Fruit fly (Drosophila melanogaster) Kc167 (cell line): ENCODE results near the gene CG10254.

Experiments used
- Myc ChIP-seq: fragments of >200 bp; optimal IDR thresholded peaks from 2 replicates; lab custom pipeline; 2017; ENCODE audit warnings: missing external identifiers
- Sin3A ChIP-seq: fragments of >200 bp; optimal IDR thresholded peaks from 2 replicates; lab custom pipeline; 2018; ENCODE audit warnings: missing external identifiers
- h ChIP-seq: fragments of >200 bp; optimal IDR thresholded peaks from 3 replicates; lab custom pipeline; 2018; ENCODE audit warnings: missing external identifiers
- ttk ChIP-seq: sonication (Bioruptor generic); optimal IDR thresholded peaks from 2 replicates; lab custom pipeline; 2017; ENCODE audit warnings: missing external identifiers

dm6 chr3R:23729066-23729465, 34.3 kb upstream of the CG10254 start:
- no peak for TF ChIP-seq h (lab: Kevin White, UChicago)
- TF ChIP-seq ttk (lab: Kevin White, UChicago) = no peak
- TF ChIP-seq Sin3A (lab: Kevin White, UChicago) = no peak
- TF ChIP-seq Myc (lab: Kevin White, UChicago) = no peak
